Worm (Caenorhabditis elegans) whole organism, L4/young adult: Measurements from ENCODE around the gene srbc-20.

Experiments
- W03F9.2 ChIP-seq: fragments of 150-350 bp; optimal IDR thresholded peaks from 2 replicates; lab custom pipeline; 2014; ENCODE audit warnings: missing biosample characterization, missing genetic modification characterization
- dao-5 ChIP-seq: sonication (generic microtip); optimal IDR thresholded peaks from 2 replicates; lab custom pipeline; 2016; ENCODE audit warnings: missing genotype, missing genetic modification characterization, moderate library complexity, missing compliant biosample characterization
- him-1 ChIP-seq: sonication (generic microtip); optimal IDR thresholded peaks from 2 replicates; lab custom pipeline; 2016; ENCODE audit warnings: missing genotype, missing genetic modification reagents, missing genetic modification characterization, missing compliant biosample characterization

- no peak for TF ChIP-seq dao-5 (tag; lab: Kevin White, UChicago)
- TF ChIP-seq him-1 (tag; lab: Kevin White, UChicago), result peak; percentile 23
- TF ChIP-seq W03F9.2, result no peak
Observed at ce11 chrV:2138287-2138686, 8.6 kb upstream of the srbc-20 start.
